Fruit fly (Drosophila melanogaster) whole organism: ENCODE results near the gene Herc4.

ENCODE experiments used
- Dll ChIP-seq: fragments of >200 bp; optimal IDR thresholded peaks from 2 replicates; lab custom pipeline; 2017
- psq ChIP-seq: fragments of >200 bp; optimal IDR thresholded peaks from 2 replicates; lab custom pipeline; 2017
- usp ChIP-seq: fragments of >200 bp; optimal IDR thresholded peaks from 2 replicates; lab custom pipeline; 2017; ENCODE audit warnings: missing biosample characterization, missing genetic modification characterization, mixed read lengths

DNA sequence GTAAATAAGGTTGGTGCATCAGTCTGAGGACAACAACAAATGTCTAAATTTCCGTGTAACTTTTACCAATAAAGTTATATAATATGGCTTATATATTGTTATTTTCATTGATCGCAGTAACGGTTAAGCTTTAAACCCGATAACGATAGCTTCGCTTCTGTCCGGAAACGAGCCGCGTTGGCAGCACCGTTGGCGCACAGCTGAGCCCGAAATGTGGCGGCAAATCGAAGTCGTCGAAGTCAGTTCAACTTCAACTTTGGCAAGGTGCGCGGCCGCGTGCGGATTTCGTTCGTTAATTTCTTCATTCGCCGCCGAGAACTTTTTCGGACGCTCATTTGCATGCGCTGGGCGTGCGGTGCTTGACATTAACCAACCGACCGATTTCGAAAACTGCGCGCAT, 4.7 kb downstream of the Herc4 start, which contains the start of gene Myo61F:
- TF ChIP-seq psq (lab: Kevin White, UChicago) (no peak), usp (GFP tag; lab: Kevin White, UChicago) (no peak), Dll (lab: Kevin White, UChicago) (no peak)
